Worm (Caenorhabditis elegans) whole organism, L2 larva: ENCODE results near the gene ntp-1.

ENCODE experiments used
- C34F6.9 ChIP-seq: fragments of 150-350 bp; optimal IDR thresholded peaks from 2 replicates; lab custom pipeline; 2014; ENCODE audit warnings: missing biosample characterization, missing genetic modification characterization
- F13H6.1 ChIP-seq: sonication (generic microtip); optimal IDR thresholded peaks from 2 replicates; lab custom pipeline; 2016; ENCODE audit warnings: missing genetic modification characterization, missing compliant biosample characterization
- R02D3.7 ChIP-seq: fragments of 150-350 bp; optimal IDR thresholded peaks from 2 replicates; lab custom pipeline; 2014; ENCODE audit warnings: missing biosample characterization, missing genetic modification characterization
- aly-2 ChIP-seq: fragments of 150-350 bp; optimal IDR thresholded peaks from 2 replicates; lab custom pipeline; 2014; ENCODE audit warnings: missing biosample characterization, missing genetic modification characterization
- ama-1 ChIP-seq: fragments of 150-350 bp; optimal IDR thresholded peaks from 2 replicates; lab custom pipeline; 2018; ENCODE audit warnings: inconsistent platforms
- blmp-1 ChIP-seq: sonication (generic microtip); optimal IDR thresholded peaks from 2 replicates; lab custom pipeline; 2017; ENCODE audit warnings: missing genetic modification characterization, mild to moderate bottlenecking, missing compliant biosample characterization, antibody characterized with exemption, moderate library complexity; ENCODE audit not compliant: insufficient read depth
- ceh-16 ChIP-seq: fragments of 150-350 bp; optimal IDR thresholded peaks from 2 replicates; lab custom pipeline; 2014; ENCODE audit warnings: missing biosample characterization, missing genetic modification characterization
- ceh-82 ChIP-seq: fragments of 150-350 bp; optimal IDR thresholded peaks from 2 replicates; lab custom pipeline; 2014; ENCODE audit warnings: missing biosample characterization, missing genetic modification characterization
- crh-2 ChIP-seq: sonication (generic microtip); optimal IDR thresholded peaks from 2 replicates; lab custom pipeline; 2017; ENCODE audit warnings: missing biosample characterization, missing genetic modification characterization
- dmd-4 ChIP-seq: sonication (generic microtip); optimal IDR thresholded peaks from 2 replicates; lab custom pipeline; 2017; ENCODE audit warnings: missing biosample characterization, missing genetic modification characterization
- egl-27 ChIP-seq: sonication (generic microtip); optimal IDR thresholded peaks from 3 replicates; lab custom pipeline; 2017; ENCODE audit warnings: missing biosample characterization, missing genetic modification reagents, missing genetic modification characterization
- elt-1 ChIP-seq: fragments of 150-350 bp; optimal IDR thresholded peaks from 2 replicates; lab custom pipeline; 2014; ENCODE audit warnings: missing biosample characterization, missing genetic modification characterization
- fos-1 ChIP-seq: fragments of 150-350 bp; optimal IDR thresholded peaks from 2 replicates; lab custom pipeline; 2014; ENCODE audit warnings: missing biosample characterization, missing genetic modification characterization
- gmeb-1 ChIP-seq: fragments of 150-350 bp; optimal IDR thresholded peaks from 2 replicates; lab custom pipeline; 2014; ENCODE audit warnings: missing biosample characterization, missing genetic modification characterization
- lin-11 ChIP-seq: fragments of 150-350 bp; sonication (generic microtip); optimal IDR thresholded peaks from 2 replicates; lab custom pipeline; 2014; ENCODE audit warnings: missing biosample characterization, missing genetic modification characterization, inconsistent platforms, mixed read lengths
- lin-39 ChIP-seq: fragments of 150-350 bp; optimal IDR thresholded peaks from 2 replicates; lab custom pipeline; 2014; ENCODE audit warnings: missing biosample characterization, missing genetic modification reagents, missing genetic modification characterization
- lsy-2 ChIP-seq, 2 experiments: fragments of 150-350 bp in 1 of 2; sonication (generic microtip) in 1 of 2; optimal IDR thresholded peaks; 2 replicates each; lab custom pipeline; 2014 to 2017; ENCODE audit warnings: missing biosample characterization in 2 of 2, missing genetic modification characterization in 2 of 2
- mdl-1 ChIP-seq, 2 experiments: fragments of 150-350 bp in 1 of 2; sonication (generic microtip) in 1 of 2; optimal IDR thresholded peaks; 2 replicates each; lab custom pipeline; 2017; ENCODE audit warnings: missing biosample characterization in 2 of 2, missing genetic modification characterization in 2 of 2
- nhr-10 ChIP-seq: sonication (generic microtip); optimal IDR thresholded peaks from 2 replicates; lab custom pipeline; 2017; ENCODE audit warnings: missing biosample characterization, missing genetic modification characterization
- nhr-11 ChIP-seq: fragments of 150-350 bp; optimal IDR thresholded peaks from 2 replicates; lab custom pipeline; 2014; ENCODE audit warnings: missing biosample characterization, missing genetic modification characterization
- nhr-12 ChIP-seq: fragments of 150-350 bp; optimal IDR thresholded peaks from 2 replicates; lab custom pipeline; 2014; ENCODE audit warnings: missing biosample characterization, missing genetic modification characterization
- nhr-129 ChIP-seq: fragments of 150-350 bp; optimal IDR thresholded peaks from 2 replicates; lab custom pipeline; 2014; ENCODE audit warnings: missing biosample characterization, missing genetic modification characterization
- nhr-21 ChIP-seq: fragments of 150-350 bp; optimal IDR thresholded peaks from 2 replicates; lab custom pipeline; 2014; ENCODE audit warnings: missing biosample characterization, missing genetic modification characterization
- nhr-237 ChIP-seq: fragments of 150-350 bp; optimal IDR thresholded peaks from 2 replicates; lab custom pipeline; 2014; ENCODE audit warnings: missing biosample characterization, missing genetic modification characterization
- nhr-25 ChIP-seq: fragments of 150-350 bp; sonication (generic microtip); optimal IDR thresholded peaks from 3 replicates; lab custom pipeline; 2014; ENCODE audit warnings: missing biosample characterization, missing genetic modification characterization
- nhr-77 ChIP-seq: fragments of 150-350 bp; optimal IDR thresholded peaks from 2 replicates; lab custom pipeline; 2014; ENCODE audit warnings: missing biosample characterization, missing genetic modification characterization
- peb-1 ChIP-seq: fragments of 150-350 bp; optimal IDR thresholded peaks from 2 replicates; lab custom pipeline; 2014; ENCODE audit warnings: missing biosample characterization, missing genetic modification characterization
- sem-4 ChIP-seq: fragments of 150-350 bp; optimal IDR thresholded peaks from 2 replicates; lab custom pipeline; 2014; ENCODE audit warnings: missing biosample characterization, missing genetic modification reagents, missing genetic modification characterization
- skn-1 ChIP-seq: sonication (generic microtip); optimal IDR thresholded peaks from 2 replicates; lab custom pipeline; 2017; ENCODE audit warnings: missing biosample characterization, missing genetic modification characterization
- sma-3 ChIP-seq: sonication (generic microtip); optimal IDR thresholded peaks from 2 replicates; lab custom pipeline; 2016; ENCODE audit warnings: missing genetic modification reagents, missing genetic modification characterization, missing compliant biosample characterization
- sma-9 ChIP-seq, 2 experiments: fragments of 150-350 bp in 1 of 2; sonication (generic microtip) in 1 of 2; optimal IDR thresholded peaks; 2 replicates each; lab custom pipeline; 2014 to 2016; ENCODE audit warnings: missing genetic modification characterization in 2 of 2, mild to moderate bottlenecking in 1 of 2, missing biosample characterization in 1 of 2, missing compliant biosample characterization in 1 of 2, missing genetic modification reagents in 1 of 2, moderate library complexity in 1 of 2
- unc-39 ChIP-seq: fragments of 150-350 bp; optimal IDR thresholded peaks from 2 replicates; lab custom pipeline; 2014; ENCODE audit warnings: missing biosample characterization, missing genetic modification characterization
- zag-1 ChIP-seq: fragments of 150-350 bp; optimal IDR thresholded peaks from 2 replicates; lab custom pipeline; 2014; ENCODE audit warnings: missing biosample characterization, missing genetic modification characterization
- ztf-11 ChIP-seq: sonication (generic microtip); optimal IDR thresholded peaks from 2 replicates; lab custom pipeline; 2017; ENCODE audit warnings: missing biosample characterization, missing genetic modification characterization
- ztf-4 ChIP-seq: fragments of 150-350 bp; optimal IDR thresholded peaks from 2 replicates; lab custom pipeline; 2014; ENCODE audit warnings: missing biosample characterization, missing genetic modification characterization

The ntp-1 gene

DNA sequence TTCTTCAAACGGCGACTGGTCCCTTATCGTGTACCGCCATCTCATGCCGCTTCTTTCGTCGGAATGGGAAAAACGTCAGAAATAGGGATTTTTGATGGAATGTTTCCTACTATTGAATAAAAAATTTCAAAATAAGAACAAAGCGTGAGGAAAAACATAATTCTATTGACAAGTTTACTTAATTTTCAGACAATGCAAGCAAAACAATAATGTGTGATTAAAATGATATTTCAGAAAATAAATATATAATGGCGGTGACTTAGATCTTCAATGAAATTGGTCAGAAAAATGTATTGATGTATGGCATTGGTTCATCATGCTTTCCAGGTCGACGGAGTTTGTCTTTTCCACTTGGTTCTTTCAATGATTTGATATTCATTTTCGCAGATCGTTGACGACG, at the start of gene ntp-1:
Gene ntp-1, minus strand, starts transcription at position 101 of the 400 bp plus-strand sequence.
- TF ChIP-seq elt-1 (tag; lab: Kevin White, UChicago) (no peak), ceh-16 (tag; lab: Kevin White, UChicago) (no peak), mdl-1 (tag; optimal IDR thresholded peaks at IDR 0.05; lab: Kevin White, UChicago) (no peak), zag-1 (tag; lab: Kevin White, UChicago) (no peak), sem-4 (tag; lab: Kevin White, UChicago) (no peak), aly-2 (tag; lab: Kevin White, UChicago) (no peak)

DNA sequence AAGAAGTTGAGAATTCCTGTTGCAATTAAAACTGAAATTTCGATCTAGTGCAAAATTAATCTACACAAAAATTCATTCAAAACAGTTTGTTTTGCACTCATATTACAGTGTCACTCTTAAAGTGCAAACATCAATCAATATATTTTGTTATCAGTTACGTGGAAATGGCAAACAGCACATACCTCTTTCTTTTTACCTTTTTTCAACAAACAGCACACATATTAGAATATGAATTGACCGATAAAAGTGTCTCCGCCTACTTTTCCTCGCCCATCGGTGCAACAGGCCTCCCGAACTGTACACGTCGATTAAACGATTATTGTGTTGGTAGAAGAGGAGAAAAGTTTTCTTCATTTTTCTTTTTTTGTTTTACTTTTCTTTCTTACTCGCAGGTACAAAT, 46.6 kb upstream of the ntp-1 start:
- TF ChIP-seq sem-4 (tag; lab: Kevin White, UChicago): no peak
- TF ChIP-seq fos-1 (tag; lab: Kevin White, UChicago): peak; percentile 77
- TF ChIP-seq sma-9 (GFP tag; optimal IDR thresholded peaks at IDR 0.05; lab: Kevin White, UChicago): peak; percentile 25
- TF ChIP-seq sma-9 (tag; optimal IDR thresholded peaks at IDR 0.05; lab: Kevin White, UChicago): no peak
- no peak for TF ChIP-seq dmd-4
- no peak for TF ChIP-seq peb-1 (tag; lab: Kevin White, UChicago)
- peak; percentile 76 for TF ChIP-seq crh-2

DNA sequence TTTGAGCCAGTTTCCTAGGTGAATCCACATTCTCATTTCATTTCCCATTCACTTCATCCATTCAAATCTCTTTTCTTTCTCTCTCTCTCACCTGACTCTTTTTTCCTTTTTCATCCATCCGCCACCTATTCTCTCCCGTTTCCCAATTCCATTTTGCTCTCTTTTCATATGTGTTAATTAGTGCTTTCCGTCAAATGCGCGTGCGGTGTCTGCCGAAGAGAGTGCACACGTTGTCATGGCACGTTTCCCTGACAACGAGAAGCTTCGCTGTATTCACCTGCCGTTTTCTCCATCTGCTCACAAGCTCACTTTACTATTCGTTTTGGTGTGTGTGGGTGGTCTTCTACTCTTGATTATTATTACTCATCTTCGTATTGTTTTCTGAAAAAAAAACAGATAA, 45.3 kb upstream of the ntp-1 start:
- TF ChIP-seq dmd-4 (no peak), lin-11 (tag; lab: Kevin White, UChicago) (peak; percentile 57)

DNA sequence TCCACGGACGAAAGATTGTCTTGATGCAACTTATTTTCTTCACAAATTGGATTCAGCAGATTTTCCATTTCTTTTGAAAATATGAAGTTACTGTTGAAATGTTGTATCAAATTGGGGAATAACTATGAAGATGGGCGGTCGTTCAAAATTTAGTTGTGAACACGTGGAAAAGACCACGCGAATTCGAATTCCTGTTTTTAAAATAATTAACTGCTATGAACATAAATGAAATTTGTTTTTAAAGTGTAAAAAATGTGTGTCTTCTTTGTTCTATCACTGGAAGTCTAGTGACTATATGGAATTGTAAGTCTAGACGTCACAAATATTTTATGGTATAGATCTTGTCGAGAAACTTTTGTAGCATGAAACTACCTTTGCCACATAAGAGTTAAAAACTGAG, 43.8 kb upstream of the ntp-1 start, which contains the start of gene C06A6.7:
Gene C06A6.7, minus strand, starts transcription at position 101 of the 400 bp plus-strand sequence.
- TF ChIP-seq skn-1 (tag; lab: Kevin White, UChicago): no peak

DNA sequence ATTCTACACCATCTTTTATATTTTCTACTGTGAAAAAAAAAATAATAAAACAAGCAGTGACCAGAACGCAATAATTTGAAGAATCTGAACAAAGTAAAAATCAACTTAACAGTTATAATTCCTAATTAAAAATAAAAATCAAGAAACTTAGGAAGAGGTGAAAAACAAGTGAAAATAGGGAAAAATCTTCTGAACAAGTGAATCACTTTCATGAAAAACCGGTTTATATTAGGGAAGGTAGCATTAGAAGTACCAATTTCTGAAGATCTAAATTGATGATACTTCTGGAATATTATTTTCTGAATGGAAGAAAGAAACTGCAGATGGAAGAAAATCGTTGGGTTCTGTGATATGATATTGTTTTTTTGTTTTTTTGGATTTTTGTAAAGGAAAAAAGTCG, 41.9 kb upstream of the ntp-1 start:
- TF ChIP-seq unc-39 (tag; lab: Kevin White, UChicago): no peak
- TF ChIP-seq blmp-1: peak; percentile 72
- TF ChIP-seq egl-27 (tag; lab: Kevin White, UChicago): no peak
- TF ChIP-seq nhr-12 (tag; lab: Kevin White, UChicago): no peak
- TF ChIP-seq nhr-10 (tag; lab: Kevin White, UChicago): no peak
- peak; percentile 28 for TF ChIP-seq nhr-25 (tag; lab: Kevin White, UChicago)
- no peak for TF ChIP-seq lsy-2 (tag; optimal IDR thresholded peaks at IDR 0.05; lab: Kevin White, UChicago)
- TF ChIP-seq ama-1: no peak

DNA sequence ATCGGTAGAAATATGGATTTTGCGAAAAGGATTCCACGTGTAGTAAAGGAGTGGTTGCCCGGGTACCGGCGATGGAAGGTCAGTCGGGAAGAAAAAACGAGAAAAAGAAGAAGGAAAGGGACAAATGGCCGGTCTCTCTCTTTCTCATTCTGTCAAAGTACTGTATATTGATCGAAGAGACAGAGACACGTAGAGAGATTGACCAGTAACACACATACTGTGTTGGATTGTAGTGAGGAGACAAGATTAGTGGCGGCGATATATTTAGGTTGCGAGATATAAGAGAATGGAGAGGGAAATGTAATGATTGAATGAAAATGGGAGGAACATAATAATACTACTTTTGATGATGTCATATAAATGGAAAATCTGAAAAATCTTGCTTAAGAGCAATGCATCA, 41.4 kb upstream of the ntp-1 start:
- TF ChIP-seq lsy-2 (tag; optimal IDR thresholded peaks at IDR 0.05; lab: Kevin White, UChicago) (peak in 1 of 2 experiments; percentile 38), nhr-237 (tag; lab: Kevin White, UChicago) (no peak), gmeb-1 (tag; lab: Kevin White, UChicago) (no peak), elt-1 (tag; lab: Kevin White, UChicago) (no peak), F13H6.1 (tag; lab: Kevin White, UChicago) (no peak), nhr-129 (peak; percentile 29), sma-9 (GFP tag; optimal IDR thresholded peaks at IDR 0.05; lab: Kevin White, UChicago) (no peak), sma-9 (tag; optimal IDR thresholded peaks at IDR 0.05; lab: Kevin White, UChicago) (no peak), fos-1 (tag; lab: Kevin White, UChicago) (peak; percentile 6), blmp-1 (peak; percentile 39), unc-39 (tag; lab: Kevin White, UChicago) (no peak), sma-3 (GFP tag; lab: Kevin White, UChicago) (peak; percentile 19), ztf-11 (tag; lab: Kevin White, UChicago) (no peak), nhr-25 (tag; lab: Kevin White, UChicago) (peak; percentile 44), R02D3.7 (tag; lab: Kevin White, UChicago) (no peak), ztf-4 (tag; lab: Kevin White, UChicago) (no peak), nhr-21 (tag; lab: Kevin White, UChicago) (peak; percentile 4), ceh-82 (no peak), nhr-12 (tag; lab: Kevin White, UChicago) (no peak), nhr-11 (no peak), C34F6.9 (tag; lab: Kevin White, UChicago) (peak; percentile 8), skn-1 (tag; lab: Kevin White, UChicago) (no peak), nhr-77 (tag; lab: Kevin White, UChicago) (no peak), lin-39 (no peak)
